Fruit fly (Drosophila melanogaster): ENCODE data around the gene pr.

DNA sequence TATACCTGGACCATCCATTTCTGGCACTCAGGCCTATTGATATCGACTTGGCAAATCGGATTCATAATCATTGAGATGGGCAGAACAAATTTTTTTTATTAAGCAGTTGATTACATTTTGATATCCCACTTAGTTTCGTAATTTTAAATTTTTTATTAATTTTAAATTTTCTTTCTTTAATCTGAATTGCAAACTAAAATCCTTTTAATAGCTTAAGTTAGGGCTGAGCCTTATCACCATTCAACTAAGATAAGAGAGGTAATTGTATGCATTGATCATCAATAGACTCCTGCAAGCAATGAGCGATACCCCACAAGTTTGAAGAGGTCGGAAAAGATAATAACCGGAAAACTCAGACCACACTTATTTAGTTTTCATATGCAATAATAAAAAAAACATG is 28.8 kb upstream of the pr start, which contains the start of gene CG13970:
- TF ChIP-seq bab1 (GFP tag; optimal IDR thresholded peaks at IDR 0.05) (no peak), cnc (optimal IDR thresholded peaks at IDR 0.05) (no peak)
